Worm (Caenorhabditis elegans): Measurements from ENCODE around the gene T24F1.4.

- TF ChIP-seq tbx-8 (GFP tag; optimal IDR thresholded peaks at IDR 0.05) (no peak), snpc-4 (tag; optimal IDR thresholded peaks at IDR 0.05) (no peak), mep-1 (tag; optimal IDR thresholded peaks at IDR 0.05) (no peak), pha-4 (tag; optimal IDR thresholded peaks at IDR 0.05) (no peak), lsy-2 (tag; optimal IDR thresholded peaks at IDR 0.05) (no peak)
Observed at ce11 chrII:11288148-11288547, 25.9 kb downstream of the T24F1.4 start.

Measured in whole organism, mixed stage, embryonic.